Worm (Caenorhabditis elegans): Measurements from ENCODE around the gene K07C11.10.

K07C11.10 gene

DNA sequence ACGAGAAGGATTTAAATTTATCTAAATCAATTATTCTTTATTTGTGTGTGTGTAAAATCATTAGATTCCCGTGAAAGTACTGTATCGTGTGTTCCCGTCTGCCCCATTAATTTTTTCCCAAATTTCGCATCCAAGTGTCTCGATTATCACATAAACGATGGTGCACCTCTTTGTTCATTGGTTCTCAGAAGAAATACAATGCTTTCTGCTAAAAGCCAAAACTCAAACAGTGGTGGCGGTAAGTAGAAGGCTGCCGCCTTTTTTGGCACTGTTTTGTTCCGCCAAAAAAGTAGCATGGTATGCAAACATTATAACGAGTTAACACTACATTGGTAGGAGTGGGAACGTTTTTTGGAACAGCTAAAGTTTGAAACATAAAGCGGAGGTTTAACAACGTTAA is 3.3 kb downstream of the K07C11.10 start (continued):
- TF ChIP-seq rpc-1 (optimal IDR thresholded peaks at IDR 0.05): no peak
- no peak for TF ChIP-seq rpc-1 (tag; optimal IDR thresholded peaks at IDR 0.05)
- peak; percentile 28 for TF ChIP-seq ceh-79 (tag; optimal IDR thresholded peaks at IDR 0.05)
- TF ChIP-seq ztf-25 (GFP tag; IDR thresholded peaks at IDR 0.05): 0 out of 2 replicates have a peak, but pooled peaks have one; percentile 63
- TF ChIP-seq xnd-1 (tag; optimal IDR thresholded peaks at IDR 0.05): no peak
- peak; percentile 64; the same call in 1 of the 2 replicates for TF ChIP-seq lin-26 (GFP tag; IDR thresholded peaks at IDR 0.05)
- peak; percentile 75 for TF ChIP-seq B0336.3 (GFP tag; IDR thresholded peaks at IDR 0.05)
- TF ChIP-seq nfya-1 (tag; optimal IDR thresholded peaks at IDR 0.05; ENCODE audit: borderline replicate concordance, insufficient read depth): no peak
- TF ChIP-seq cebp-1 (GFP tag; IDR thresholded peaks at IDR 0.05): no peak
- TF ChIP-seq cebp-1 (tag; optimal IDR thresholded peaks at IDR 0.05): no peak
- TF ChIP-seq unc-130 (GFP tag; optimal IDR thresholded peaks at IDR 0.05): peak; percentile 17
- TF ChIP-seq him-1 (tag; optimal IDR thresholded peaks at IDR 0.05): peak; percentile 36
- TF ChIP-seq ekl-4 (GFP tag; IDR thresholded peaks at IDR 0.05): 0 out of 2 replicates have a peak, but pooled peaks have one; percentile 33
- TF ChIP-seq F22D6.2 (tag; optimal IDR thresholded peaks at IDR 0.05): no peak
- TF ChIP-seq hlh-26 (GFP tag; conservative IDR thresholded peaks at IDR 0.05): no peak
- 0 out of 2 replicates have a peak, but pooled peaks have one; percentile 57 for TF ChIP-seq cebp-2 (GFP tag; IDR thresholded peaks at IDR 0.05)
- no peak for TF ChIP-seq attf-5 (GFP tag; optimal IDR thresholded peaks at IDR 0.05)
- TF ChIP-seq hmg-1.2 (GFP tag; IDR thresholded peaks at IDR 0.05): no peak
- TF ChIP-seq ceh-58 (GFP tag; IDR thresholded peaks at IDR 0.05): no peak
- no peak for TF ChIP-seq ceh-91 (GFP tag; IDR thresholded peaks at IDR 0.05)
- TF ChIP-seq unc-62 (GFP tag; optimal IDR thresholded peaks at IDR 0.05): no peak
- no peak for TF ChIP-seq nhr-80 (tag; optimal IDR thresholded peaks at IDR 0.05)
- TF ChIP-seq nhr-27 (tag; optimal IDR thresholded peaks at IDR 0.05): no peak
- peak; percentile 28; the same call in 1 of the 2 replicates for TF ChIP-seq D2030.7 (GFP tag; IDR thresholded peaks at IDR 0.05)
- peak; percentile 36; the same call in 1 of the 2 replicates for TF ChIP-seq madf-6 (GFP tag; IDR thresholded peaks at IDR 0.05)
- TF ChIP-seq atf-7 (tag; optimal IDR thresholded peaks at IDR 0.05): no peak
- no peak for TF ChIP-seq snpc-4 (GFP tag; optimal IDR thresholded peaks at IDR 0.05)
- peak in 1 of 4 experiments; percentile 15 for TF ChIP-seq snpc-4 (tag; optimal IDR thresholded peaks at IDR 0.05)
- no peak for TF ChIP-seq lin-40 (tag; optimal IDR thresholded peaks at IDR 0.05)

DNA sequence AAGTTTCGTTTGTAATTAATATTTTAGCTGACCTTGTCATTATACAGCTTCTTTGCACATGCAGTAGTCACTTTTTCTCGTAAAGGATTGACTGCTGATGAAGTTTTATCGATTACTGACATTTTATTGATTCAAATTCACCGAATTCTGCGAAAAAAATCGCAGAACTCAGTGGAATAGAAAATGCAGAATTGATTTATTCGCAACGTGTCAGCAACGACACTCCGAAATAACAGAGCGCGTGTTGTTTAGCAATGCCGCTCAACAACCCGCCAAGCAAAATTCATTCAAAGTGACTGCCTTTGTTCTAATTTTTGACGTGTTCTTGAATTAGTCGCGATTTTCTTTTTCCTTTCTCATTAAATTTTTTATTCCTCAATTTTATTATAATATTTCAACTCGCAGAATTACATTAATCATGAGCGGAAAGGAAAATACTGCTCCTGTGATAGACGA is 5.6 kb downstream of the K07C11.10 start, which contains the start of the genes cogc-6 and air-1:
Gene cogc-6, minus strand, starts transcription at position 234 of the 456 bp plus-strand sequence.
Gene air-1, plus strand, starts transcription at position 406 of the 456 bp plus-strand sequence.
- TF ChIP-seq attf-3 (GFP tag; conservative IDR thresholded peaks at IDR 0.05): peak; percentile 94
- no peak for TF ChIP-seq Y53F4B.3 (GFP tag; IDR thresholded peaks at IDR 0.05)
- peak; percentile 11 for TF ChIP-seq snpc-4 (GFP tag; optimal IDR thresholded peaks at IDR 0.05)
- TF ChIP-seq snpc-4 (tag; optimal IDR thresholded peaks at IDR 0.05): peak in 1 of 4 experiments; percentile 30
- TF ChIP-seq bed-1 (GFP tag; IDR thresholded peaks at IDR 0.05): no peak
- TF ChIP-seq chd-7 (tag; optimal IDR thresholded peaks at IDR 0.05): no peak
- no peak for TF ChIP-seq ceh-79 (tag; optimal IDR thresholded peaks at IDR 0.05)
- TF ChIP-seq K11D2.4 (GFP tag; IDR thresholded peaks at IDR 0.05): no peak
- TF ChIP-seq nhr-179 (tag; optimal IDR thresholded peaks at IDR 0.05): no peak
- peak; percentile 36 for TF ChIP-seq efl-1 (GFP tag; optimal IDR thresholded peaks at IDR 0.05)
- TF ChIP-seq ztf-25 (GFP tag; IDR thresholded peaks at IDR 0.05): no peak
- no peak for TF ChIP-seq lir-1 (GFP tag; conservative IDR thresholded peaks at IDR 0.05)

DNA sequence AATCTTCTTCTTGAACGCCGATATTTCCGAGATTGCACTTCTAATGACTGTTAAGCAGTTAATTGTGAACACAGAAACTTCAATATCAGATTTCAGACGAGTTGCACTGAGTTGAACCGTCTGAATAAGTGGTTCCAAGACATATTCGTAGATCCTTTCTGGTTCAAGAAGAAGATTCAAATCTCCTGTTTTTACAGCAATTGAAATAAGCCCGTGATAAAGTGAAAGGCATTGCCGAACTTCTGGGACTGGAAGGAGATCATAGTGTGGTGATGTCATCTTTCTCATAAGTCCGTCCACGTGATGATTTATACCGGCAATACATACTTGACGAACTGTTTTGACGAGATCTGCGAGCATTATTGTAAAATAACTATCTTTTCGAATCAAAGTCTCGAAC is 7.2 kb downstream of the K07C11.10 start:
- TF ChIP-seq ztf-22 (GFP tag; optimal IDR thresholded peaks at IDR 0.05): no peak
- TF ChIP-seq ceh-100 (GFP tag; IDR thresholded peaks at IDR 0.05): no peak
- no peak for TF ChIP-seq lin-35 (GFP tag; optimal IDR thresholded peaks at IDR 0.05)
- TF ChIP-seq ceh-27 (GFP tag; optimal IDR thresholded peaks at IDR 0.05): no peak

Measured in whole organism, young adult.